Fruit fly (Drosophila melanogaster) whole organism, wandering third instar larva: ENCODE data around the gene CG14420.

ENCODE experiments used
- Abd-B ChIP-seq: fragments of >200 bp; optimal IDR thresholded peaks from 2 replicates; lab custom pipeline; 2017; ENCODE audit warnings: missing biosample characterization, missing genetic modification characterization
- Dif ChIP-seq: fragments of 200-275, 200-300 bp; sonication (Bioruptor generic); optimal IDR thresholded peaks from 2 replicates; lab custom pipeline; 2018; ENCODE audit warnings: missing biosample characterization, missing genetic modification characterization; ENCODE audit not compliant: partially characterized antibody
- Jra ChIP-seq: sonication (Bioruptor generic); optimal IDR thresholded peaks from 2 replicates; lab custom pipeline; 2016; ENCODE audit warnings: missing biosample characterization, missing genetic modification characterization
- OdsH ChIP-seq: fragments of 200-800 bp; sonication (Bioruptor generic); optimal IDR thresholded peaks from 2 replicates; lab custom pipeline; 2016; ENCODE audit warnings: missing biosample characterization, mild to moderate bottlenecking, missing genetic modification characterization
- Sp1 ChIP-seq: fragments of 200-800 bp; sonication (Bioruptor generic); optimal IDR thresholded peaks from 3 replicates; lab custom pipeline; 2019; ENCODE audit warnings: missing biosample characterization, mild to moderate bottlenecking, missing genetic modification characterization, moderate library complexity
- br ChIP-seq: fragments of 200-800 bp; sonication (Bioruptor generic); optimal IDR thresholded peaks from 2 replicates; lab custom pipeline; 2016; ENCODE audit warnings: missing biosample characterization, missing genetic modification characterization
- dmrt93B ChIP-seq: fragments of 200-800 bp; sonication (Bioruptor generic); optimal IDR thresholded peaks from 2 replicates; lab custom pipeline; 2018; ENCODE audit warnings: missing biosample characterization, mild to moderate bottlenecking, missing genetic modification characterization
- dsf ChIP-seq: sonication (Bioruptor generic); optimal IDR thresholded peaks from 2 replicates; lab custom pipeline; 2016; ENCODE audit warnings: missing biosample characterization, missing genetic modification characterization, borderline replicate concordance
- ey ChIP-seq: fragments of 200-800 bp; sonication (Bioruptor generic); optimal IDR thresholded peaks from 2 replicates; lab custom pipeline; 2016; ENCODE audit warnings: missing biosample characterization, missing genetic modification characterization
- fru ChIP-seq: fragments of 200-800 bp; sonication (Bioruptor generic); optimal IDR thresholded peaks from 3 replicates; lab custom pipeline; 2016; ENCODE audit warnings: missing biosample characterization, mild to moderate bottlenecking, missing genetic modification characterization
- h ChIP-seq: fragments of 200-800 bp; sonication (Bioruptor generic); optimal IDR thresholded peaks from 3 replicates; lab custom pipeline; 2016; ENCODE audit warnings: missing biosample characterization, mild to moderate bottlenecking, missing genetic modification characterization
- pan ChIP-seq: fragments of >200 bp; optimal IDR thresholded peaks from 2 replicates; lab custom pipeline; 2017
- psq ChIP-seq: fragments of 200-800 bp; sonication (Bioruptor generic); optimal IDR thresholded peaks from 3 replicates; lab custom pipeline; 2017; ENCODE audit warnings: missing biosample characterization, mild to moderate bottlenecking, missing genetic modification characterization, moderate library complexity
- woc ChIP-seq: sonication (Bioruptor generic); optimal IDR thresholded peaks from 2 replicates; lab custom pipeline; 2016; ENCODE audit warnings: missing biosample characterization, mild to moderate bottlenecking, missing genetic modification characterization

- no peak for TF ChIP-seq pan (lab: Kevin White, UChicago)
- no peak for TF ChIP-seq dmrt93B (GFP tag; lab: Kevin White, UChicago)
- no peak for TF ChIP-seq br (GFP tag; lab: Kevin White, UChicago)
- TF ChIP-seq dsf (GFP tag; lab: Kevin White, UChicago), result no peak
- TF ChIP-seq Sp1 (GFP tag; lab: Kevin White, UChicago), result no peak
- TF ChIP-seq Dif, result no peak
- TF ChIP-seq h (GFP tag; lab: Kevin White, UChicago), result no peak
- no peak for TF ChIP-seq Jra (GFP tag; lab: Kevin White, UChicago)
- no peak for TF ChIP-seq psq
- no peak for TF ChIP-seq Abd-B
- TF ChIP-seq fru (GFP tag; lab: Kevin White, UChicago), result no peak
- no peak for TF ChIP-seq OdsH (GFP tag; lab: Kevin White, UChicago)
- no peak for TF ChIP-seq ey (GFP tag; lab: Kevin White, UChicago)
- TF ChIP-seq woc (GFP tag; lab: Kevin White, UChicago), result no peak
Measured at dm6 chrX:2963790-2964335, 25.2 kb downstream of the CG14420 start.
